Fruit fly (Drosophila melanogaster): ENCODE measurements around the gene TfIIFalpha.
A peak's percentile ranks its signal among the peaks of the same experiment; 100 is the strongest.

Gene TfIIFalpha

DNA sequence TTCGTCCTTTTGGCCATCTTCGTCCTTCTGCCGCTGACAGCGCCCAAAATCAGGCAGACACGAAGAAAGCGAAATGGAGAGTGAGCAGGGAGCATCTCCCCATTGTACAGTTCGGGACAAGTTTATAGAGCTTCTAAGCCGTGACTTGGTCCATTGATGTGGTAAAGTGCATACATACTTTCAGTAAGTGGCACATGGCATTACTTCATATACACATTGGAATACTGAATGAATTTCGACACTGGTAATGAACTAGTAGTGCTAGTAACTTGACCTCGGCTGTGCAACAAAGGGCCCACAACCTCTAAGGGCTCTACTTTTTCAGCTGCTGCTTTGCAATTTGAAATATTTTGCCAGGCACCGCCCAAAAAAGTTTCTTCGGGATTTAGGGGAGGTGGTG, 36.0 kb downstream of the TfIIFalpha start (continued):
- no peak for TF ChIP-seq zen2 (GFP tag; IDR thresholded peaks at IDR 0.05; ENCODE audit: partially characterized antibody)
- TF ChIP-seq Chrac-16 (GFP tag; optimal IDR thresholded peaks at IDR 0.05), result peak; percentile 48
- peak; percentile 77; the same call in 2 of the 3 replicates for TF ChIP-seq Optix (GFP tag; IDR thresholded peaks at IDR 0.05)
- TF ChIP-seq jumu (GFP tag; optimal IDR thresholded peaks at IDR 0.05), result peak; percentile 73
- TF ChIP-seq CTCF (GFP tag; optimal IDR thresholded peaks at IDR 0.05), result no peak
- no peak for TF ChIP-seq cad (GFP tag; optimal IDR thresholded peaks at IDR 0.05)
- TF ChIP-seq ranshi (GFP tag; IDR thresholded peaks at IDR 0.05), result peak; percentile 84
- peak; percentile 83 for TF ChIP-seq Antp (GFP tag; optimal IDR thresholded peaks at IDR 0.05)
- TF ChIP-seq CG16779 (GFP tag; IDR thresholded peaks at IDR 0.05), result no peak
- peak; percentile 16 for TF ChIP-seq zen (tag; optimal IDR thresholded peaks at IDR 0.05)
- TF ChIP-seq Tbp (GFP tag; optimal IDR thresholded peaks at IDR 0.05), result no peak
- peak; percentile 84 for TF ChIP-seq CG11456 (GFP tag; IDR thresholded peaks at IDR 0.05)
- peak in 1 of 2 experiments; percentile 18 for TF ChIP-seq Eip74EF (GFP tag; optimal IDR thresholded peaks at IDR 0.05)
- peak; percentile 66 for TF ChIP-seq mirr (GFP tag; optimal IDR thresholded peaks at IDR 0.05)
- peak; percentile 51; the same call in 2 of the 3 replicates for TF ChIP-seq croc (GFP tag; conservative IDR thresholded peaks at IDR 0.05)
- peak; percentile 71 for TF ChIP-seq CG9609 (GFP tag; optimal IDR thresholded peaks at IDR 0.05)
- TF ChIP-seq stc (GFP tag; IDR thresholded peaks at IDR 0.05), result peak; percentile 81
- TF ChIP-seq CG1792 (GFP tag; optimal IDR thresholded peaks at IDR 0.05), result peak; percentile 41
- TF ChIP-seq Rfx (GFP tag; IDR thresholded peaks at IDR 0.05), result peak; percentile 88
- TF ChIP-seq Ravus (GFP tag; IDR thresholded peaks at IDR 0.05), result no peak
- TF ChIP-seq CrebB (tag; optimal IDR thresholded peaks at IDR 0.05), result peak; percentile 82
- TF ChIP-seq CG17385 (GFP tag; optimal IDR thresholded peaks at IDR 0.05), result peak; percentile 67
- no peak for TF ChIP-seq psq (GFP tag; optimal IDR thresholded peaks at IDR 0.05)
- TF ChIP-seq CG17829 (tag; optimal IDR thresholded peaks at IDR 0.05), result peak; percentile 59
- peak; percentile 66 for TF ChIP-seq shn (GFP tag; optimal IDR thresholded peaks at IDR 0.05)
- no peak for TF ChIP-seq sna (GFP tag; IDR thresholded peaks at IDR 0.05; ENCODE audit: partially characterized antibody)
- TF ChIP-seq TFAM (GFP tag; optimal IDR thresholded peaks at IDR 0.05), result no peak
- TF ChIP-seq CG1024 (GFP tag; IDR thresholded peaks at IDR 0.05), result peak; percentile 57; the same call in 1 of the 2 replicates
- peak; percentile 76 for TF ChIP-seq Aef1 (GFP tag; IDR thresholded peaks at IDR 0.05)
- peak; percentile 18 for TF ChIP-seq ab (GFP tag; optimal IDR thresholded peaks at IDR 0.05)
- TF ChIP-seq phol (tag; optimal IDR thresholded peaks at IDR 0.05), result peak; percentile 54
- TF ChIP-seq CG12744 (GFP tag; optimal IDR thresholded peaks at IDR 0.05), result peak; percentile 51
- TF ChIP-seq CG1233 (GFP tag; optimal IDR thresholded peaks at IDR 0.05), result peak; percentile 66
- no peak for TF ChIP-seq Vsx1 (GFP tag; optimal IDR thresholded peaks at IDR 0.05)
- peak; percentile 70 for TF ChIP-seq ERR (GFP tag; optimal IDR thresholded peaks at IDR 0.05)
- TF ChIP-seq CG2199 (GFP tag; IDR thresholded peaks at IDR 0.05), result 0 out of 3 replicates have a peak, but pooled peaks have one; percentile 37
- no peak for TF ChIP-seq prd (optimal IDR thresholded peaks at IDR 0.05)
- peak; percentile 80 for TF ChIP-seq prd (GFP tag; IDR thresholded peaks at IDR 0.05)
- peak; percentile 15 for TF ChIP-seq CG6254 (GFP tag; optimal IDR thresholded peaks at IDR 0.05)
- TF ChIP-seq otp (GFP tag; IDR thresholded peaks at IDR 0.05), result peak; percentile 75; the same call in 2 of the 3 replicates
- TF ChIP-seq Sin3A (optimal IDR thresholded peaks at IDR 0.05), result no peak
- TF ChIP-seq Oaz (GFP tag; IDR thresholded peaks at IDR 0.05), result peak; percentile 60; the same call in 1 of the 2 replicates
- no peak for TF ChIP-seq BEAF-32 (GFP tag; optimal IDR thresholded peaks at IDR 0.05)
- peak; percentile 77 for TF ChIP-seq HmgZ (tag; optimal IDR thresholded peaks at IDR 0.05)
- TF ChIP-seq CG3281 (GFP tag; optimal IDR thresholded peaks at IDR 0.05), result peak; percentile 87

All from whole organism, embryonic.